Worm (Caenorhabditis elegans): Measurements from ENCODE around the gene taf-10.

taf-10 gene

DNA sequence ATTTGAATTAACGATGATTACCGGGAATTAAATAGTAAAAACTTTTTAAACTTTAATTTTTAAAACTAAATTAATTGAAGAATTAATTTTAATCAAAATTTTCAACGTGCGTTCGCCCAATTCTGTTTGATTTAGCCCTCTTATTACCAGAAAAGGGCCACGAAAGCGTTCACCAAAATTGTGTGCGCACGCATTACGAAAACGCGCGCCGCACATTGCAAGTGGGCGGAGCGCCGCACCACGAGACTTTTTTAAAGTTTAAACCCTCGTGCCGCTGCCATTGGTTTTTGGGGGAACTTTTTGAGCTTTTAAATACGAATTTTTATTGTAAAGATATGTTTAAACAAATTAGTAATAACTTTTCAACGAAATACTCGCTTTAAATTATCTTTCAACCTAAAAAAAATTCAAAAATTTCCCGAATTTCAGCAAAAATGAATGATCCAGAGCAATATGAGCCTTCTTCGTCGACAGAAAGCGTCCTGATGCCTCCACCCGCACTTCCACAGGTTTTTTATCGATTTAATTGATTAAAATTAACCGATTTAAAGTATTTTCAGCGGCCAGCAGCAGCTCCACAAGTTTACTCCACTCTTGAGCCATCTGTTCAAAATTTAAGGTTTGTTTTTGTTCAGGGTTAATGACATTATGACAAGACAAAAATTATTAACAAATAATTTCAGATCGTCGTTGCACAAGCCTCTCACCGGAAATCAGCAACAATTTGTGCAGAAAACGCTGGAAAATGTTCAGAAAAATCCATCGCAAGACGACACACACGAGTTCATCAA, at the start of gene taf-10:
taf-10 (plus strand) TSS at position 424 of the 791 bp plus-strand sequence.
- TF ChIP-seq tbx-37 (GFP tag; conservative IDR thresholded peaks at IDR 0.05) = no peak
- peak; percentile 54 for TF ChIP-seq F13C5.2 (tag; optimal IDR thresholded peaks at IDR 0.05)

DNA sequence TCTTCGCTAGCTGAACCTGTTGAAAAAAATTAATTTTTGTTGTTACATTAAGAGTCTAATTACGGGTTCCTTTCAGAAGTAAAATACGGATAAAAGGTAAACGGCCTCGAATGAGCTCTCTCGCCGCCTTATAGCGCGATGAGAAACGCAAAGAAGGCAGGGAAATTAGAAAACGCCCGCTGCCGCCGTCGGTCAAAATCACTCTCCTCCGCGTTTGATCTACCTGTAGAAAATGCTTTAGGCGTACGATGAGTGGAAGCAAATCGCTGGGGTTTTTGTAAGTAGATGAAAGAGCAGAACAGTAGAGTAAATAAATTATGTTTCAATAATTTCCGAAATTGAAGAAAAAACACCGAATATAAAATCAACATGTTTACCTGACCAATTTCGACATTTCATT, 49.8 kb upstream of the taf-10 start:
- no peak for TF ChIP-seq tra-4 (tag; optimal IDR thresholded peaks at IDR 0.05)

DNA sequence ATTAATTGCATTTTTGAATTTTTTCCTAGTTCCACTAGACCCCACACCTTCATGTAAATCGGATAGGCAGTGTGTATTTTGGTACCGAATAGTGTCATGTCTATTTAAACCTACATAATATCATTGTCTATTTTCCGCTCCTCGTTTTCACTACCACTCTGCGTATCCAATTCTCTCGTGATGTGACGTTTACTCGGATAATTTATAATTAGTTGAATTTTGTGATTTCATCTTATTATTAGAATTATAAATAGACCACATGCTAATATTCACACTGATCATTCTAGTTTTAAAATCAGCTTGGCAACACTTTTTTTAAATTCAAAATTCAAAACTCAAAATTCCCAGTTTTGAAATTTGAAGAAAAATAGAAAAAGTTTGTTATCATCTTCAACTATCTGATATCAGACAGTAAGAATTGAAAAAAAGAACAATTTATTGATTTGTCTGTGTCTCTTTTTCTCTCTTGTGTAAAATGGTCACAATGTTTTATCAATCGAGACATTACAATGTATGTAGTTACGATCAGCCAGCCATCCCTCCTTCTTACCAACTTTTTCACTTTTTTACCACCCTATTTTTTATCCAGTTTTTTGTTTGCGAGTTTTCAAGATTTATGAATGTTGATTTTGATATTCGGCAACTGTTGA, 46.3 kb upstream of the taf-10 start:
- no peak for TF ChIP-seq sea-1 (GFP tag; conservative IDR thresholded peaks at IDR 0.05)
- TF ChIP-seq B0310.2 (tag; optimal IDR thresholded peaks at IDR 0.05) = no peak
- no peak for TF ChIP-seq ceh-13 (GFP tag; optimal IDR thresholded peaks at IDR 0.05)
- TF ChIP-seq tbx-37 (GFP tag; conservative IDR thresholded peaks at IDR 0.05) = no peak
- no peak for TF ChIP-seq tbx-11 (GFP tag; IDR thresholded peaks at IDR 0.05)
- no peak for TF ChIP-seq hnd-1 (tag; optimal IDR thresholded peaks at IDR 0.05)
- no peak for TF ChIP-seq hmg-4 (GFP tag; optimal IDR thresholded peaks at IDR 0.05)
- no peak for TF ChIP-seq aly-1 (tag; optimal IDR thresholded peaks at IDR 0.05)
- TF ChIP-seq scrt-1 (GFP tag; IDR thresholded peaks at IDR 0.05) = no peak
- TF ChIP-seq hmbx-1 (tag; optimal IDR thresholded peaks at IDR 0.05) = no peak
- TF ChIP-seq tra-4 (tag; optimal IDR thresholded peaks at IDR 0.05) = no peak
- no peak for TF ChIP-seq ceh-36 (tag; optimal IDR thresholded peaks at IDR 0.05)
- TF ChIP-seq pes-1 (GFP tag; IDR thresholded peaks at IDR 0.05) = no peak
- no peak for TF ChIP-seq F13C5.2 (tag; optimal IDR thresholded peaks at IDR 0.05)
- TF ChIP-seq ama-1 (optimal IDR thresholded peaks at IDR 0.05) = no peak
- TF ChIP-seq ets-7 (tag; optimal IDR thresholded peaks at IDR 0.05) = no peak
- TF ChIP-seq flt-1 (GFP tag; IDR thresholded peaks at IDR 0.05) = no peak

DNA sequence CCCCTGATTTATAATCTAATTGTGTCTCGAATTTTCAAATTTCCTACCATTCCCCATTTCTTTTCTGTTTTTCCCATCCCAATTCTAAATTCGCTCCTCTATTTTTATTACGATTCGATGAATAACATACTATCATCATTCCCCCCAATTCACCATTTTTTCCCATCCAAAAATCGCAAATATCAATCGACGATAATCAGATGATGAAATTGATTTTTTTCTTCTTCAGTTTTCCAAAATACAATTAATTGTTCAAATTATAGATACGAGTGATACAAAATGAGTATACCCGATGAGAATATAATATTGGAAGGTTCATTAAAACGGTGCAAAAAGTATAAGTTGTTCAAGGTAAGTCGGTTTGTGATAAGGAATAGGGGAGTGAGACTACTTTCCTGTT, 44.2 kb upstream of the taf-10 start, which contains the start of gene soc-1:
soc-1 (plus strand) TSS at position 262 of the 400 bp plus-strand sequence.
- no peak for TF ChIP-seq ama-1 (optimal IDR thresholded peaks at IDR 0.05)
- no peak for TF ChIP-seq scrt-1 (GFP tag; IDR thresholded peaks at IDR 0.05)
- TF ChIP-seq aly-1 (tag; optimal IDR thresholded peaks at IDR 0.05) = no peak
- no peak for TF ChIP-seq F13C5.2 (tag; optimal IDR thresholded peaks at IDR 0.05)

DNA sequence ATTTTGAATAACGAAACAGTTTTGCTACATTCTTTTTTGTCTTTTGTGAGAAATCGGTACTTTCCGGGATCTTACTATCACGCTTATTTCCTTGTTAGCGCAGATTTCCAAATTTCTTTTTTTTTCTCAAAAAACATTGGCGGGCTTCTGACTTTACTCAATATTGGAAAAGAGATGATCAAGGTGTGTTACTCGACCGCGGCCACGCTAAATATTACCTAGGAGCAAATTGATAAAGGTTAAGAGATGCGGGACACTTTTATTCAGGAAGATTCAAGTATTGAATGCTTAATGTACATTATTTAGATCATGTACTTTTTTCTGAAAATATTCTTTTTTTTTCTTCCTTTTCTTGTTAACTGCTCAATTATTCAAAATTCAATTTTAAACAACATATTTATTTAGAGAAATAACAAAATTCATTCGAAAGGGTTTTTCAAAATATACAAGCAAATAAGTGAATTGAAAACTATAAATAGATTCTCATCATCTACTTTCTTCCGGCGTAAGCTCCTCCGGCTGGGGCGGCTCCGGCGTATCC, 39.6 kb upstream of the taf-10 start:
- TF ChIP-seq ama-1 (optimal IDR thresholded peaks at IDR 0.05) (no peak), tra-4 (tag; optimal IDR thresholded peaks at IDR 0.05) (no peak), aly-1 (tag; optimal IDR thresholded peaks at IDR 0.05) (no peak), flt-1 (GFP tag; IDR thresholded peaks at IDR 0.05) (no peak), tbx-11 (GFP tag; IDR thresholded peaks at IDR 0.05) (no peak), hmbx-1 (tag; optimal IDR thresholded peaks at IDR 0.05) (no peak), sea-1 (GFP tag; conservative IDR thresholded peaks at IDR 0.05) (no peak), ceh-36 (tag; optimal IDR thresholded peaks at IDR 0.05) (no peak), B0310.2 (tag; optimal IDR thresholded peaks at IDR 0.05) (no peak), hmg-4 (GFP tag; optimal IDR thresholded peaks at IDR 0.05) (no peak), ets-7 (tag; optimal IDR thresholded peaks at IDR 0.05) (no peak), F13C5.2 (tag; optimal IDR thresholded peaks at IDR 0.05) (no peak), pes-1 (GFP tag; IDR thresholded peaks at IDR 0.05) (no peak)

DNA sequence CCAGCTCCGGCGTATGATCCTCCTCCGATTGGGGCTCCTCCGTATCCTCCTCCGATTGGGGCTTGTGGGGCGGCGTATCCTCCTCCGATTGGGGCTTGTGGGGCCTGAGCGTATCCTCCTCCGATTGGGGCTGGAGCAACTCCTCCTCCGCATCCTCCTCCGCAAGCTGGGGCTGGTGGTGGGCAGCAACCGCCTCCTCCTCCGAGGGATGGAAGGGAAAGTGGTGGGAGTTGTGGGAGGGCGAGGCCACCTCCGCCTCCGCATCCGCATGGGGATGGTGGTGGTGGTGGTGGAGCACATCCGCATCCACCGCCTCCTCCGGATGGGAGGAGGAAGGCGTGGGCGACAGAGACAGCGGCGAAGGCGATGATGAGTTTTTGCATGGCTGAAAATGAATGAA, 39.0 kb upstream of the taf-10 start, which contains the start of gene F41F3.3:
F41F3.3 (minus strand) TSS at position 383 of the 400 bp plus-strand sequence.
- peak; percentile 47 for TF ChIP-seq aly-1 (tag; optimal IDR thresholded peaks at IDR 0.05)
- no peak for TF ChIP-seq tra-4 (tag; optimal IDR thresholded peaks at IDR 0.05)
- TF ChIP-seq pes-1 (GFP tag; IDR thresholded peaks at IDR 0.05) = no peak; the same call in 1 of the 2 replicates
- no peak for TF ChIP-seq hmbx-1 (tag; optimal IDR thresholded peaks at IDR 0.05)
- TF ChIP-seq tbx-11 (GFP tag; IDR thresholded peaks at IDR 0.05) = no peak
- no peak for TF ChIP-seq ceh-36 (tag; optimal IDR thresholded peaks at IDR 0.05)
- TF ChIP-seq B0310.2 (tag; optimal IDR thresholded peaks at IDR 0.05) = no peak
- peak; percentile 76 for TF ChIP-seq scrt-1 (GFP tag; IDR thresholded peaks at IDR 0.05)
- no peak for TF ChIP-seq ceh-13 (GFP tag; optimal IDR thresholded peaks at IDR 0.05)
- TF ChIP-seq hnd-1 (tag; optimal IDR thresholded peaks at IDR 0.05) = no peak
- TF ChIP-seq flt-1 (GFP tag; IDR thresholded peaks at IDR 0.05) = no peak
- no peak for TF ChIP-seq tbx-37 (GFP tag; conservative IDR thresholded peaks at IDR 0.05)
- TF ChIP-seq hmg-4 (GFP tag; optimal IDR thresholded peaks at IDR 0.05) = peak; percentile 33
- no peak for TF ChIP-seq sea-1 (GFP tag; conservative IDR thresholded peaks at IDR 0.05)
- no peak for TF ChIP-seq F13C5.2 (tag; optimal IDR thresholded peaks at IDR 0.05)
- no peak for TF ChIP-seq ets-7 (tag; optimal IDR thresholded peaks at IDR 0.05)
- TF ChIP-seq ama-1 (optimal IDR thresholded peaks at IDR 0.05) = no peak

DNA sequence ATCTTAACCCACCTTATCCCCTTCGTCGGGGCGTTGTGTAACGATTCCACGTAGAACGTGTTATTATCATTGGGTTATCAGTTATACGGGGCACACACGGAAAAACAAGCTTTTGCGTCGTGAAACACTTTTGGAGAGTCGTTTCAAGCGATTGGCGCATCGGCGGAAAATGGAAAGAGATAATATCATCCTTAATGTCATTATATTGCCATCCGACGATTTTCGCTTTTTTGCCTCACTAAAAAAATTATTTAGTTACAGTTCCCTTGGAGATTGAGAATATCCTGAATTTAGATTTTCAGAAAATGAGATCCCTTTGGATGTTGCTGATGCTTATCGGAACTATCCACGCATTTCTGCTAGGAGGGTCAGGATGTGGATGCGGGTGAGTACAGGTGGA, 38.4 kb upstream of the taf-10 start, which contains the start of gene F41F3.8:
F41F3.8 (plus strand) TSS at position 301 of the 400 bp plus-strand sequence.
- TF ChIP-seq flt-1 (GFP tag; IDR thresholded peaks at IDR 0.05) = no peak
- TF ChIP-seq hnd-1 (tag; optimal IDR thresholded peaks at IDR 0.05) = no peak
